Fruit fly (Drosophila melanogaster): ENCODE measurements around the gene CG1785.

CG1785 gene

DNA sequence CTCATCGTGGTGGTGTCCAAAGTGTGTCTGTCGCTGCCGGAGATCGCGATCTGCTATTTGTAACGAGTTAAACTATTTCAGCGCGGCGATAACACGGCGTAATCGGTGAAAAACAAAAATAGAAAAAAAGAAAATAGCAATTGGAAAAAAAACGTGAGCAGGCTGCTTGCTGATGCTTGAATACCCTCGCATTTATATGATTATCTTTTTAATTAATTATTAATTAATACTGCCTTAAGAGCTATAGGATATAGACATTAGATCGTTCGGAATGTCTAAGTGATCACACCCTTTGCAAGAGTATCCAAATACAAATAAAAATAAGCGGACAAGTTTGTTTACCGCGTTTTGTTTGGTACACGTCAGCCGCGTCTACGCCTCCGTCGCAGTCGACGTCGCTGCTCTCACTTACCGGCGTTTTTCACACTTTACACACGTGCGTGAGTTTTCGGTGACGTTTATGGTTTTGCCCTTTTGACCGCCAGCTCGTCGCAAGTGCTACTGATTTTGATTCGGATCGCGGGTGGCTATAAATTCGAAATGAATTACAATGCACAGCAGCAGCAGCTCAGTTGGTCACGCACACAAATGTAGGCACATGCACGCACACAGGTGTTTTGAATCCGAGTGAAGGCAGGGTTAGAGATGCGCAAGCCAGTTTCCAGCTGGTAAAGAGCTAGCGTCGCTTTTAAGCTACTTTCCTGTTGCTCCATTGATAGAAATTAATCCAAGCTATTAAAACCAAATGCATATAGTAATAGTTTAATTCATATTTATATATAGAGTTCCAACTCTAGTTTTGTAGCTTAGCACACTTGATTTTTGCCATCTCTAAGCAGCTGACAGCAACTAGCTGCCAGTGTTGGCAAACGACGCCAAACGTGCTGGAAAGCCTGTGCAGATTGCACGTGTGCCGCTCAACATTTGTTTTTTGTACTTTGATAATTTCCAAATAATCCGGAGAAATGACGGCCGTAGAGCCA lies at the start of gene CG1785, which contains the start of gene CG2004:
CG1785 (plus strand) TSS at position 873 of the 983 bp plus-strand sequence.
CG2004 (minus strand) TSS at position 861 of the 983 bp plus-strand sequence.
- TF ChIP-seq insv (optimal IDR thresholded peaks at IDR 0.05) (no peak), ttk (optimal IDR thresholded peaks at IDR 0.05) (no peak), Myc (optimal IDR thresholded peaks at IDR 0.05) (no peak), Sin3A (optimal IDR thresholded peaks at IDR 0.05) (no peak), psq (optimal IDR thresholded peaks at IDR 0.05) (no peak), h (optimal IDR thresholded peaks at IDR 0.05) (no peak)

DNA sequence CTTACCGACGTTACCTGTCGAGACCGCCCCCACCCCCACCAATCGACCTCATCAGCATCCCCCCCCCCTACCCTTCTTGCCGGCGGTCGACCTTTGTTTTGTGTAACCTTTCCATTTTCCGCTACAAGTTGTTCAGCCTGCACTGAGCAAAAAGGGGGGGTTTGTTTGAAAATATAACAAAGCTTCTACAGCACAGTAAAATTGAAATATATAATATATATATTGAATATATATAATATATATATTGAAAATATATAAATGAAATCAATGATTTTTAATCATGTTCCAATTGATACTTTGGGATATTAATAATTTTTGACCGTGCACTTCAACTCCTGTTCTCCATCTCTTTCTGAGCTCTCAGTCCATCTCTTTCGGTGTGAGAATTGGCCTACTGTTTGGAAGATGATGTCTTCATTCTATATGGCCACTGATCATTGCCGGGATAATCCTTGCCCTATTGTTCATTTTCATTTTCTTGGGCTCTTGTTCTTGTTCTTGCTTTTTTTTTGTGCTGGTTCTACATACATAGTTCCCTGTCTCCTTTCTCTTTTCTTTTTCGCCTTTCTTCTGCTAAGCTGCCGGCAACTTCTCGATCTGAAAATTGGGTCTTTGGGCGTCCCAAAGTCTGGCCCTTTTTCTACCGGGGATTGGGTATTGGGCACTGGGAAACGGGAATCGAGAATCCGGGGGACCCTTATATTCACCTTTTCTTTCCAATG lies 49.0 kb upstream of the CG1785 start:
- TF ChIP-seq Myc (optimal IDR thresholded peaks at IDR 0.05) = no peak
- TF ChIP-seq insv (optimal IDR thresholded peaks at IDR 0.05) = no peak
- TF ChIP-seq psq (optimal IDR thresholded peaks at IDR 0.05) = no peak
- no peak for TF ChIP-seq h (optimal IDR thresholded peaks at IDR 0.05)
- TF ChIP-seq Sin3A (optimal IDR thresholded peaks at IDR 0.05) = no peak
- no peak for TF ChIP-seq ttk (optimal IDR thresholded peaks at IDR 0.05)

DNA sequence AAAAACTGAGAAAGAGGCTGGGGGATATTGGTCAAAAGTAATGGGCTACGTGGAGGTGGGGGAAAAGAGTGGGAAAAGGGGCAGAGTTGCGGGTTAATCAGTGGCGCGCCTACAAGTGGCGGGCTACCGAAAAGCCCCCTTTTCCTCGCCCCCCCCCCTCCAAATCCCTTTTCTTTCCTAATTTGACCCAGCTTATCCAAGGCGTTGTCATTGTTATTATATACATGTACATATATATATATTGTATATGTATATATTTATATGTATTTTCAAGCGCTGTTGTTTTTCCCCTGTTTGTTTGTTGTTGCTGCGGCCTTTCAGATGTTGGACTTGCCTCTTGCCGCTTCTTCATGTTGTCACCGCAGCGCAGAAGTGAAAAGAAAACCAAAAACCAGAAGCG lies 47.7 kb upstream of the CG1785 start:
- TF ChIP-seq Sin3A (optimal IDR thresholded peaks at IDR 0.05) (no peak), psq (optimal IDR thresholded peaks at IDR 0.05) (no peak), h (optimal IDR thresholded peaks at IDR 0.05) (no peak), Myc (optimal IDR thresholded peaks at IDR 0.05) (no peak), ttk (optimal IDR thresholded peaks at IDR 0.05) (no peak), insv (optimal IDR thresholded peaks at IDR 0.05) (no peak)

DNA sequence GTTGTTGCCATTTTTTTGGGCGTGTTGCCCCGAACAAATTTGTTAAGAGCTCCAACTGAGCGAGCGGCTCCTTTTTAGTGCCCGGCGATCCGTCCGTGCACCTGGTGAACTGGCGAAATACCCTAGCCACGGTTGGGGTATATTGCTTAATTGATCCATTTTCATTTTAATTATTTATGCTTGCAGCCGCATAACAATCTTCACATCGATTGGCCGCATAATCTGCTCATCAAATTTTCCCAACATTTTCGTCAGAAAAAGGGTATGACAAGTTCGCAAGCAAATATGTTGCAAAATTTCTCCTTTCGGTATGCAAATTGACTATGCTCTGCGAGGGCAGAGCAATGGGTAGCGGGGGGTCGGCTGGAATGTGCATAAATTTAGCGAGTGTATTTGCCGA lies 47.0 kb upstream of the CG1785 start:
- TF ChIP-seq insv (optimal IDR thresholded peaks at IDR 0.05) = no peak
- TF ChIP-seq Sin3A (optimal IDR thresholded peaks at IDR 0.05) = no peak
- TF ChIP-seq ttk (optimal IDR thresholded peaks at IDR 0.05) = no peak
- no peak for TF ChIP-seq Myc (optimal IDR thresholded peaks at IDR 0.05)
- no peak for TF ChIP-seq psq (optimal IDR thresholded peaks at IDR 0.05)
- no peak for TF ChIP-seq h (optimal IDR thresholded peaks at IDR 0.05)

DNA sequence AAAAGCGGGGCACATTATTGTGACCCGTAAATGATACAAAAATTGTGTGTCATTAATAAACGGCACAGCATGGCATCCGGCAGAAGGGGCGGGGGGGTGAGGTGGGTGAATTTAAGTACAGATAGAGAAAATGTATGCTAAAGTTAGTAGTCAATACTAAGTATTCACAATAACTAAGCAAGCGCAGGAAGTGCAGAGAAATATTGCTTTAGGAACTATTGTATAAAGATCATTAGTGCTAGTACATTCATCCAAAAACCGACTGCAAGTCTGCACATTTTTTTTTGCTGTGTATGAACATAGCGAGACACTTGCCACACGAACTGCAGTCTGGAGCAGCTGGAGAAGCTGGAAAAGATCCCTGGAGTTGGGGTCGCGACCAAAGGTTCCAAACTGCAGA lies 45.3 kb upstream of the CG1785 start:
- TF ChIP-seq Sin3A (optimal IDR thresholded peaks at IDR 0.05) (no peak), insv (optimal IDR thresholded peaks at IDR 0.05) (no peak), Myc (optimal IDR thresholded peaks at IDR 0.05) (no peak), ttk (optimal IDR thresholded peaks at IDR 0.05) (no peak), h (optimal IDR thresholded peaks at IDR 0.05) (no peak), psq (optimal IDR thresholded peaks at IDR 0.05) (no peak)

DNA sequence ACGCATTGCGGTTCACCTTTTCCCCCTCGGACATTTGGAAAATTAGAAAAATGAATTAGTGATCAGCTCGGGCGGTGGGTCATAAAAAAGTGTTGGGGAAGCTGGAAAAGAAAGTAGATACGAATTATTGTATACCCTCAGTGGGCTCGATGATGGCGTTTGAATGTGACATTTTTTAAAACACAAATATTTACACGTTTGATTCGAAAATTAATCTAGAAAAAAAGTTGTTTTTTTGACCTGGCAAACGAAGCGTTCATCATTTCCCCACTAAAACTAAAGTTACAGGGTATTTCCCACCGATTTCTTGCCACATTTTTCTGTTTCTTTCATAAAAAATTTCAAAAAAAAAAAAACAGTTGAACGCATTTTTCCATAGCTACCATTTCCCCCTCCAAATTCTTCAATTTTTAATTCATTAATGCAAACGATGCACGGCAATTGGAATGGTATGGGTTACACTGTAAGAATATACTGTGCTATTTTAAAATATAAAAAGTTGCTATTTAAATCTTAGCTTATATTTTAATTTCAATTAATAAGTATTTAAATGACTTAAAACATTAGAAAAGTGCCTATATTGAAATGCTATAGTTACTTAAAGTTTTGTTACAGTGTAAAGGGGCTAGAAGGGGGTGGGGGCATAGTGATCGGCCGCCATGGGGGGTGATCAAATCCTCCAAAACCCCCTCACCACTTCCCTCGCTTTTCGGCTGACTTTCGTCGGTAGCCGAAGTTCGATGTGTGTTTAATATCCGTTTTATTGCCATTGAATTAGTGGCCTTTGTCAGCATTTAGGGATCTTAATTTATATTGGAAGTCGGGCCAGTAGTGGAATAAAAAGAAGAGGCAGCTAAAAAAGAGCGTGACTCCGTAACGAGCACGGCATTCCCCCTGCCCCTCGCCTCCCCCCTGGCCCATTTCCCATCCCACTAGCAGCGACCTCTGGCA lies 43.1 kb upstream of the CG1785 start:
- TF ChIP-seq Sin3A (optimal IDR thresholded peaks at IDR 0.05) (no peak), insv (optimal IDR thresholded peaks at IDR 0.05) (no peak), ttk (optimal IDR thresholded peaks at IDR 0.05) (no peak), h (optimal IDR thresholded peaks at IDR 0.05) (no peak)

DNA sequence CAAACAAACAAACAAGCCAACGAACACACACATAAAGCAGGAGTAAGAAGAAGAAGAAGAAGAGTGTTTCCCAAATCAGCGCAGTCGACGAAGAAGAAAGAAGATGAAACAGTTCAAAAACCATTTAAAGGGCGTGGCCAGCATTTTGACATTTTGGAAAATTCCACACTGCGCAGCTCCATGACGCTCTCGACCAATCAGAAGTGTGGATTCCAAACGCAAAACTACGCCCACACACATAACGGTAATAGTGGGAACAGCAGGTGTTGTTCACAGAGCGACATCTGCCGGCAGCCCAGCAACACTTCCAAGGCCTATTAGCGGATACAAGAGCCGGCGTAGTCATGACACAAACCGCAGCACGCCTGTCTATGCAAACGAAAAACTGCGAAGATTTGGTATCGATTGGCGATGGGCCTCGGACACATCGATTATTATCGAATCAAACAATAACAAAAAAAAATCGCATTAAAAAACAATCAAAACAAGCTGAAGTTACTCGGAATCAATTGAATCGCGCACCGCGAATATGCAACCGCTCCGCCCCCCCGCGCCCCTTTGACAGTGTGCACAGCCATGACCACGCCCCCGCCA lies 38.0 kb upstream of the CG1785 start, which contains the start of gene Rubicon:
Rubicon (plus strand) TSS at position 433 of the 594 bp plus-strand sequence.
- TF ChIP-seq h (optimal IDR thresholded peaks at IDR 0.05) (no peak), insv (optimal IDR thresholded peaks at IDR 0.05) (no peak), psq (optimal IDR thresholded peaks at IDR 0.05) (no peak), Myc (optimal IDR thresholded peaks at IDR 0.05) (no peak), ttk (optimal IDR thresholded peaks at IDR 0.05) (no peak), Sin3A (optimal IDR thresholded peaks at IDR 0.05) (no peak)

DNA sequence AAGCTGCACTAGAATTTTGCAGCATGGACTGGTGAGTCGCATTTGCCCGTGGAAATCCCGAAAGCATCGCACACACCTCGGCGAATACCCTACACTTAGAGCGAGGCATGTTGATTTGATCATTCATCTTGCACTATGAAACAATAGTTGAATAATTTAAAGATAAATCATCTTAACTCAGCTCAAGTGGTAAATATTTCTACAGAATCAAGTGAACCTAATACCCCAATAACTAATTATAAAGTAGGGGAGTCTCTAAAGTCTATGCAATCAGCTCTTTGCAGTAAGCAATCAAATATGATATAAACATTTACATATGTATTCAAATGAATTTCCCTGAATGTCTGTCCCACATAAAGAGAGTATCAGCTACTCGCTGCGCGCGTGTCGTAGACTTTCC lies 37.3 kb upstream of the CG1785 start:
- TF ChIP-seq Myc (optimal IDR thresholded peaks at IDR 0.05) (no peak), insv (optimal IDR thresholded peaks at IDR 0.05) (no peak), psq (optimal IDR thresholded peaks at IDR 0.05) (no peak), Sin3A (optimal IDR thresholded peaks at IDR 0.05) (no peak), ttk (optimal IDR thresholded peaks at IDR 0.05) (no peak), h (optimal IDR thresholded peaks at IDR 0.05) (no peak)

DNA sequence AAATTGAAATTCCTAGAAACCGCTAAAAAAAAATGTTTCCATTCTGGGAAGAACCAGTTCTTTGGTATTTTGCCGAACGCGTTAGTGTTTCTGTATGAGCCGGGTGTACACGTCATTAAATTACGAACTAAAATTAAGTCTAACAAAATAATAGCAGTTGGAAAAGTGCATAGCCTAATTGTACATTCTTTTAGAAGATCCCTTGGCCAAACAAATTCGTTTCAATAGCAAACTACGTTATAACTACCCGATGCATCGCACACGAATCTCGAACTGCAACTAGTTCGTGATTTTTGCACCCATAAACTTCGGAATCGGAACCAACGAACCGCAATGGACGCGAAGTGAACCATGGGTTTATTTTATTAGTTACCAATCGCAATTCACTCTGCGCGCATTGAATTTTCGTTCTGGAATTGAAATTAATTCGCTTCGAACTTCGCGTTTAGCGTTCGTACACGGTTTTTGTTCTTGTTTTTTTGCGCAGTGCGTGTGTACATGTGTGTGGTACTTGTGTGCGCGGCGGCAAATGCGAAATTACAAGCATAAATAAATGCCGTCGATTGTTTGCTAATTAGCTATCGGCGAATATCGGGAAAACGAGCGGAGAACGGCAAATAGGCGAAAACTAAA lies 33.4 kb upstream of the CG1785 start, which contains the start of gene CAH3:
CAH3 (plus strand) TSS at position 64 of the 633 bp plus-strand sequence.
- no peak for TF ChIP-seq psq (optimal IDR thresholded peaks at IDR 0.05)
- TF ChIP-seq Sin3A (optimal IDR thresholded peaks at IDR 0.05) = no peak
- TF ChIP-seq insv (optimal IDR thresholded peaks at IDR 0.05) = no peak
- no peak for TF ChIP-seq Myc (optimal IDR thresholded peaks at IDR 0.05)
- no peak for TF ChIP-seq h (optimal IDR thresholded peaks at IDR 0.05)
- TF ChIP-seq ttk (optimal IDR thresholded peaks at IDR 0.05) = no peak

DNA sequence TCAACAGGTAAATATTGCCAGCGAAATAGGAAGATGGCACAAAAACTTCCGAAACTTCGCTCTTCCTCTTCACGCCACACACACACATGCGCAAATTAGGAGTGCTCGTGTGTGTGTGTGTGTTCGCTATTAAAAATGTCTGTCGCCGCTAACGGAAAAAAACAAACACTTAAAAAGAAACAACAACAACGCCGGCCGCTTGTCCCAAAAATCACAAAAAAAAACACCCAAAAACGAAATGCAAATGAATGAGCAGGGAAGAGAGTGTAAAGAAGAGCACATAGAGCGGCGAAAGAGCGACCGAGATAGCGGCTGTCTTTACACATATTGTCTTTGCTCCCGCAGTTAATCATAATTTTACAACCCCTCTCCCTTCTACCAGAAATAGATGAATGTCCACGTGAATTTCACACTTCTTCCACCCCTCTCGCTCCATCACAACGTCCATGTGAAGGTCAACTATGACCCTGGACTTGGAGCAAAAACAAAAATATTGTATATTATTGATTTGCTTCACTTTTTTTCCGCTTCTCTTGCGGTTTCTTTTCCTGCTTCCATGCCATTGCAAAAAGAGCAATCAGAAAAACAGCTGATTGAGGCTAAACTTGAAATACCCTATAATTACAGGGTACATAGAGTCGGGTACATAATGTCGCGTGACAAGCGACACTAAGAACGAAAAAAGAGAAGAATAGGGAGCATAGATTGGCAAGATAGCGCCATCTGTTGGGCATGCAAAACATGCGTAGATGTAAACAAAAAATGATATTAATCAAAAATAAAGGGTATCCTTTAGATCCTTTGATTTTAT lies 32.7 kb upstream of the CG1785 start:
- TF ChIP-seq ttk (optimal IDR thresholded peaks at IDR 0.05) (no peak), Myc (optimal IDR thresholded peaks at IDR 0.05) (no peak), h (optimal IDR thresholded peaks at IDR 0.05) (no peak), Sin3A (optimal IDR thresholded peaks at IDR 0.05) (no peak), psq (optimal IDR thresholded peaks at IDR 0.05) (no peak), insv (optimal IDR thresholded peaks at IDR 0.05) (no peak)

Data from Kc167 (cell line).